Worm (Caenorhabditis elegans): Measurements from ENCODE around the gene ZC449.7.

Gene ZC449.7

DNA sequence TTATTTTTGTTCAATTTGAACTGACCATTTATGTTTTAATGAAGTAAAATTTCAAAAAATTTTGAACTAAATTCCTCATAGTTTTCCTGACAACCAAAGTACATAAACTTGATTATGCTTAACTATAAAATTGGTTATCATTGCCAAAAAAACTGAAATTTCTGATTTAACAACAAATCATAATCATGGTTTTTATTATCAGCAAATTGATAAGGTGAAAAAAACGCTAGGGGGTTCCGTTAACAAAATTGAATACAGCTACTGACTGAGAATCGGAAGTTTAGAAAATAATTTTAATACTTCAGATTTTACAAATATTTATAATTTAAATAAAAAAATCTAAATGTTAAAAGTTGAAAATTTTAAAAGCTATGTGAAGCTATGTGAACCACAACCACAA lies 6.9 kb upstream of the ZC449.7 start:
- TF ChIP-seq ces-1 (GFP tag; optimal IDR thresholded peaks at IDR 0.05) (no peak), unc-39 (tag; optimal IDR thresholded peaks at IDR 0.05) (no peak), nhr-28 (tag; optimal IDR thresholded peaks at IDR 0.05) (no peak), nhr-2 (tag; optimal IDR thresholded peaks at IDR 0.05) (no peak), pha-4 (tag; optimal IDR thresholded peaks at IDR 0.05) (no peak), zip-8 (tag; optimal IDR thresholded peaks at IDR 0.05) (no peak), ztf-11 (tag; optimal IDR thresholded peaks at IDR 0.05) (no peak), lin-32 (GFP tag; optimal IDR thresholded peaks at IDR 0.05) (no peak), nhr-76 (tag; optimal IDR thresholded peaks at IDR 0.05) (no peak), mls-2 (tag; optimal IDR thresholded peaks at IDR 0.05) (no peak), ceh-39 (tag; optimal IDR thresholded peaks at IDR 0.05) (no peak), nhr-237 (tag; optimal IDR thresholded peaks at IDR 0.05) (no peak), elt-1 (tag; optimal IDR thresholded peaks at IDR 0.05; ENCODE audit: borderline replicate concordance, insufficient read depth) (no peak), flh-1 (GFP tag; optimal IDR thresholded peaks at IDR 0.05) (no peak), ceh-83 (GFP tag; optimal IDR thresholded peaks at IDR 0.05) (no peak), hlh-1 (tag; optimal IDR thresholded peaks at IDR 0.05) (no peak), snpc-4 (tag; optimal IDR thresholded peaks at IDR 0.05) (no peak), bed-3 (GFP tag; optimal IDR thresholded peaks at IDR 0.05) (no peak), unc-62 (GFP tag; optimal IDR thresholded peaks at IDR 0.05) (no peak)

- TF ChIP-seq ceh-39 (tag; optimal IDR thresholded peaks at IDR 0.05) (no peak), zip-8 (tag; optimal IDR thresholded peaks at IDR 0.05) (no peak), pha-4 (tag; optimal IDR thresholded peaks at IDR 0.05) (no peak), bed-3 (GFP tag; optimal IDR thresholded peaks at IDR 0.05) (no peak), ces-1 (GFP tag; optimal IDR thresholded peaks at IDR 0.05) (no peak), elt-1 (tag; optimal IDR thresholded peaks at IDR 0.05; ENCODE audit: borderline replicate concordance, insufficient read depth) (no peak), unc-39 (tag; optimal IDR thresholded peaks at IDR 0.05) (no peak), lin-32 (GFP tag; optimal IDR thresholded peaks at IDR 0.05) (no peak), cnd-1 (tag; optimal IDR thresholded peaks at IDR 0.05) (no peak), mls-2 (tag; optimal IDR thresholded peaks at IDR 0.05) (no peak), flh-1 (GFP tag; optimal IDR thresholded peaks at IDR 0.05) (no peak), ceh-43 (GFP tag; optimal IDR thresholded peaks at IDR 0.05) (no peak), drap-1 (GFP tag; optimal IDR thresholded peaks at IDR 0.05) (no peak), hlh-1 (tag; optimal IDR thresholded peaks at IDR 0.05) (no peak), unc-62 (GFP tag; optimal IDR thresholded peaks at IDR 0.05) (no peak)
Measured at ce11 chrX:5009000-5009399, 4.9 kb upstream of the ZC449.7 start, which contains the start of gene hsd-3. Gene hsd-3, plus strand, starts transcription at chrX:5009300.

DNA sequence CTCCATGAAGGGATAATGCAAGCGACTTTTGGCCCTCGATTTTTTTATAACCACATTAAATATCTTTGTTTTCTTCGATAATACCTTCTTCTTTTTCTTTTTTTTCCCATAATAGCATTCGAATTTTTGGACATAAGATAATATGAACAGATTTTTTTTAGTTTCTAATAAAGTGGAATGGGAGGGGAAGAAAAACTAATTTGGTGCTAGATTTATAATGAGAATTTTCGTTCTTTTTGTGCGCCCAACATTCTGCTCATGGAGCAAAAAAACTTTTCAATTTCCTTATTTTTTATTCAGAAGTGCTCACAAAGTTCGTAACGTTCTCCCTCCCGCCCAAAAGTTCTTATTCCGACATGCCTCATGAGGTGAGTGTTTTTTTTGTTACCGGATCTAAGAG lies 1.9 kb downstream of the ZC449.7 start, which contains the start of gene ZC449.8:
Gene ZC449.8 (plus strand): TSS at position 301 of the 400 bp plus-strand sequence.
- TF ChIP-seq nhr-237 (tag; optimal IDR thresholded peaks at IDR 0.05), result no peak
- TF ChIP-seq tbx-8 (GFP tag; optimal IDR thresholded peaks at IDR 0.05), result no peak
- no peak for TF ChIP-seq elt-1 (tag; optimal IDR thresholded peaks at IDR 0.05; ENCODE audit: borderline replicate concordance, insufficient read depth)

DNA sequence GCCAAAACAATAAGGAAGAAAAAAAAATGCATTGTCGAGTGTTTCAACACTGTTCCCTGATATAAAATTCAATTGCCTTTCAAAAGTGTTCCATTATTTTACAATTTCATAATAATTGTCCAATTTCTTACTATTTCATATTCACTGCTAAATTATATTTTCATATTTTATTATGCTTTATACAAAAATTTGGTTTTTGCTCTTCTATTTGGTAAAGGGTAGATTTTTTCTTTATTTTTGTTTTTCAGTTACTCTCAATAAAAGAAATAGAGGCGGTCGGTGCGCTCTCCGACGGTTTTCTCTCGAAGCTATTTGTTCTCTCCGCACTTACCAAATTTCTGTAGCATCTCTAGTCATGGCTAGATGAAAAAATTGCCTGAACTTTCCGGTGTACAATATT lies 3.7 kb downstream of the ZC449.7 start, which contains the start of gene sek-3:
Gene sek-3 (plus strand): TSS at position 301 of the 400 bp plus-strand sequence.
- TF ChIP-seq elt-3 (tag; optimal IDR thresholded peaks at IDR 0.05) (no peak), ham-2 (GFP tag; optimal IDR thresholded peaks at IDR 0.05) (no peak), lin-32 (GFP tag; optimal IDR thresholded peaks at IDR 0.05) (no peak), lin-13 (tag; optimal IDR thresholded peaks at IDR 0.05) (no peak), nhr-237 (tag; optimal IDR thresholded peaks at IDR 0.05) (no peak), nhr-76 (tag; optimal IDR thresholded peaks at IDR 0.05) (no peak), ceh-43 (GFP tag; optimal IDR thresholded peaks at IDR 0.05) (no peak), mab-5 (tag; optimal IDR thresholded peaks at IDR 0.05) (no peak), elt-1 (tag; optimal IDR thresholded peaks at IDR 0.05; ENCODE audit: borderline replicate concordance, insufficient read depth) (no peak), mep-1 (tag; optimal IDR thresholded peaks at IDR 0.05) (no peak), drap-1 (GFP tag; optimal IDR thresholded peaks at IDR 0.05) (no peak), unc-39 (tag; optimal IDR thresholded peaks at IDR 0.05) (no peak), ces-1 (GFP tag; optimal IDR thresholded peaks at IDR 0.05) (no peak), zip-8 (tag; optimal IDR thresholded peaks at IDR 0.05) (no peak)

DNA sequence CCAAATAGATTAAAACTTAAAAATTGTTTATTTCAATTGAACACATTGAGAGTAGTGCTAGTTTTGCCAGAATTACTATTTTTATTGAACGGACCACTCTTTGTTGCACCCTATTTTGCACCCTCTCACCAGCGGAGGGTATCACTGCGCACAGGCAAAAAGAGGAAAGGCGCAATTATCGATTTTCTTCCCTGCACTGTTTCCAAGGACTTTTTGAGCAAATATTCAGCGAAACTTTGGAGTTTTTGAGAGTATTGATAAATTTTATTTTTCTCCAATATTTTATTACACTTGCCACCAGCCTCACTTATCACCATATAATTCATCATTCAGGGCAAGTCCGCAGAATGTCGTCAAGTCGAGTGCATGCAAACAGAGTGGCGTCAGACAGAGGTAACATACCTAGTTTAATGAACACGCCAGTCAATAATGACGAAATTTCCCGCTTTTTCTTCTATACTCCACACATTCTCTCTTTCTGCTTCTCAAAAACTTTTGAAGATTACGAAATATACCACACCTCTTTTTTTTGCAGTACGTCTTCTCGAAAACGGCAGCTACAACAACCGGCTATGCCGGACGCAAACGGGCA lies 4.3 kb downstream of the ZC449.7 start:
- TF ChIP-seq ceh-43 (GFP tag; optimal IDR thresholded peaks at IDR 0.05), result no peak
- TF ChIP-seq ceh-39 (tag; optimal IDR thresholded peaks at IDR 0.05), result peak; percentile 23
- TF ChIP-seq unc-120 (tag; optimal IDR thresholded peaks at IDR 0.05; ENCODE audit: poor library complexity, severe bottlenecking), result no peak
- TF ChIP-seq zip-8 (tag; optimal IDR thresholded peaks at IDR 0.05), result no peak
- no peak for TF ChIP-seq hlh-1 (tag; optimal IDR thresholded peaks at IDR 0.05)
- TF ChIP-seq lin-32 (GFP tag; optimal IDR thresholded peaks at IDR 0.05), result no peak
- TF ChIP-seq tbx-8 (GFP tag; optimal IDR thresholded peaks at IDR 0.05), result no peak
- TF ChIP-seq elt-3 (tag; optimal IDR thresholded peaks at IDR 0.05), result no peak
- TF ChIP-seq mab-5 (tag; optimal IDR thresholded peaks at IDR 0.05), result no peak
- TF ChIP-seq nhr-12 (tag; optimal IDR thresholded peaks at IDR 0.05), result no peak
- TF ChIP-seq mep-1 (tag; optimal IDR thresholded peaks at IDR 0.05), result peak; percentile 46
- no peak for TF ChIP-seq bed-3 (GFP tag; optimal IDR thresholded peaks at IDR 0.05)
- TF ChIP-seq drap-1 (GFP tag; optimal IDR thresholded peaks at IDR 0.05), result no peak
- no peak for TF ChIP-seq blmp-1 (tag; optimal IDR thresholded peaks at IDR 0.05)
- TF ChIP-seq M03D4.4 (tag; optimal IDR thresholded peaks at IDR 0.05), result no peak
- no peak for TF ChIP-seq unc-39 (tag; optimal IDR thresholded peaks at IDR 0.05)
- no peak for TF ChIP-seq elt-1 (tag; optimal IDR thresholded peaks at IDR 0.05; ENCODE audit: borderline replicate concordance, insufficient read depth)
